Fruit fly (Drosophila melanogaster): ENCODE results near the gene ND-15.
A peak's percentile ranks its signal among the peaks of the same experiment; 100 is the strongest.

The ND-15 gene

dm6 chr2L:102161-102761 is 12.3 kb upstream of the ND-15 start, which contains the start of gene Creld (continued):
- no peak for TF ChIP-seq CG15479 (GFP tag; optimal IDR thresholded peaks at IDR 0.05)
- TF ChIP-seq CG30403 (GFP tag; optimal IDR thresholded peaks at IDR 0.05) = no peak
- TF ChIP-seq az2 (GFP tag; optimal IDR thresholded peaks at IDR 0.05) = no peak
- no peak for TF ChIP-seq ac (GFP tag; optimal IDR thresholded peaks at IDR 0.05)
- no peak for TF ChIP-seq CG8765 (GFP tag; IDR thresholded peaks at IDR 0.05)
- no peak for TF ChIP-seq CG4730 (GFP tag; IDR thresholded peaks at IDR 0.05)
- TF ChIP-seq croc (GFP tag; conservative IDR thresholded peaks at IDR 0.05) = no peak
- peak; percentile 36 for TF ChIP-seq B-H2 (GFP tag; optimal IDR thresholded peaks at IDR 0.05)
- no peak for TF ChIP-seq CG17612 (GFP tag; IDR thresholded peaks at IDR 0.05)
- peak; percentile 18 for TF ChIP-seq zfh2 (GFP tag; optimal IDR thresholded peaks at IDR 0.05)
- TF ChIP-seq Optix (GFP tag; IDR thresholded peaks at IDR 0.05) = no peak
- TF ChIP-seq Poxn (GFP tag; IDR thresholded peaks at IDR 0.05) = no peak
- TF ChIP-seq ash1 (GFP tag; optimal IDR thresholded peaks at IDR 0.05) = no peak
- no peak for TF ChIP-seq gcm2 (GFP tag; optimal IDR thresholded peaks at IDR 0.05)
- no peak for TF ChIP-seq CG7786 (GFP tag; optimal IDR thresholded peaks at IDR 0.05)
- no peak for TF ChIP-seq CG3065 (GFP tag; optimal IDR thresholded peaks at IDR 0.05)
- no peak for TF ChIP-seq gcm (GFP tag; optimal IDR thresholded peaks at IDR 0.05)
- no peak for TF ChIP-seq tap (tag; optimal IDR thresholded peaks at IDR 0.05)
- TF ChIP-seq BEAF-32 (GFP tag; optimal IDR thresholded peaks at IDR 0.05) = peak; percentile 99
- TF ChIP-seq CG9437 (GFP tag; optimal IDR thresholded peaks at IDR 0.05) = peak; percentile 89
- no peak for TF ChIP-seq CG16779 (GFP tag; IDR thresholded peaks at IDR 0.05)
- TF ChIP-seq CG3726 (GFP tag; IDR thresholded peaks at IDR 0.05) = no peak
- TF ChIP-seq ro (GFP tag; IDR thresholded peaks at IDR 0.05) = no peak
- no peak for TF ChIP-seq lab (GFP tag; optimal IDR thresholded peaks at IDR 0.05)
- TF ChIP-seq disco-r (GFP tag; optimal IDR thresholded peaks at IDR 0.05) = no peak
- TF ChIP-seq Bgb (GFP tag; IDR thresholded peaks at IDR 0.05; ENCODE audit: partially characterized antibody) = peak; percentile 100
- no peak for TF ChIP-seq Sox102F (GFP tag; optimal IDR thresholded peaks at IDR 0.05)
- no peak for TF ChIP-seq nmo (GFP tag; optimal IDR thresholded peaks at IDR 0.05)
- no peak for TF ChIP-seq ssp (GFP tag; IDR thresholded peaks at IDR 0.05)
- peak; percentile 42 for TF ChIP-seq MESR4 (GFP tag; optimal IDR thresholded peaks at IDR 0.05)
- TF ChIP-seq onecut (GFP tag; IDR thresholded peaks at IDR 0.05) = no peak
- no peak for TF ChIP-seq CG6175 (GFP tag; IDR thresholded peaks at IDR 0.05)
- TF ChIP-seq CoRest (tag; optimal IDR thresholded peaks at IDR 0.05) = no peak
- peak; percentile 94 for TF ChIP-seq Sry-δ (GFP tag; optimal IDR thresholded peaks at IDR 0.05)
- no peak for TF ChIP-seq CG8944 (GFP tag; optimal IDR thresholded peaks at IDR 0.05)
- TF ChIP-seq h (optimal IDR thresholded peaks at IDR 0.05) = no peak
- TF ChIP-seq CG12942 (GFP tag; optimal IDR thresholded peaks at IDR 0.05) = no peak
- no peak for TF ChIP-seq Lim3 (GFP tag; IDR thresholded peaks at IDR 0.05)
- TF ChIP-seq CG14441 (GFP tag; IDR thresholded peaks at IDR 0.05) = no peak
- TF ChIP-seq hbn (GFP tag; IDR thresholded peaks at IDR 0.05; ENCODE audit: partially characterized antibody) = peak; percentile 100
- TF ChIP-seq pnt (GFP tag; optimal IDR thresholded peaks at IDR 0.05) = no peak
- no peak for TF ChIP-seq CG1647 (GFP tag; optimal IDR thresholded peaks at IDR 0.05)
- TF ChIP-seq prd (optimal IDR thresholded peaks at IDR 0.05) = no peak
- TF ChIP-seq prd (GFP tag; IDR thresholded peaks at IDR 0.05) = no peak
- no peak for TF ChIP-seq bsh (GFP tag; optimal IDR thresholded peaks at IDR 0.05)
- TF ChIP-seq CG1024 (GFP tag; IDR thresholded peaks at IDR 0.05) = no peak
- TF ChIP-seq ems (GFP tag; optimal IDR thresholded peaks at IDR 0.05) = peak; percentile 0
- peak; percentile 99 for TF ChIP-seq hb (GFP tag; IDR thresholded peaks at IDR 0.05; ENCODE audit: partially characterized antibody)
- peak; percentile 99 for TF ChIP-seq CG7963 (GFP tag; IDR thresholded peaks at IDR 0.05; ENCODE audit: partially characterized antibody)
- no peak for TF ChIP-seq crp (GFP tag; optimal IDR thresholded peaks at IDR 0.05)
- no peak for TF ChIP-seq unpg (GFP tag; optimal IDR thresholded peaks at IDR 0.05)
- TF ChIP-seq HmgD (GFP tag; optimal IDR thresholded peaks at IDR 0.05) = peak; percentile 13
